Fruit fly (Drosophila melanogaster) whole organism, embryonic: ENCODE measurements around the gene bab2.

Source experiments
- ATbp ChIP-seq: fragments of 200-800 bp; sonication (Bioruptor generic); optimal IDR thresholded peaks from 2 replicates; lab custom pipeline; 2017; ENCODE audit warnings: missing biosample characterization, mild to moderate bottlenecking, missing genetic modification characterization, missing genetic modification reagents
- Antp ChIP-seq: fragments of 200-800 bp; sonication (Bioruptor generic); optimal IDR thresholded peaks from 3 replicates; lab custom pipeline; 2016; ENCODE audit warnings: missing biosample characterization, missing genetic modification characterization
- Atf-2 ChIP-seq: fragments of 200-800 bp; sonication (Bioruptor generic); optimal IDR thresholded peaks from 2 replicates; lab custom pipeline; 2016; ENCODE audit warnings: missing biosample characterization, missing genetic modification characterization
- Bdp1 ChIP-seq: fragments of 200-800 bp; sonication (Bioruptor generic); optimal IDR thresholded peaks from 3 replicates; lab custom pipeline; 2016; ENCODE audit warnings: missing biosample characterization, missing genetic modification characterization
- CG10274 ChIP-seq: fragments of 200-800 bp; sonication (Bioruptor generic); optimal IDR thresholded peaks from 3 replicates; lab custom pipeline; 2017; ENCODE audit warnings: missing biosample characterization, mild to moderate bottlenecking, missing genetic modification characterization
- CG10431 ChIP-seq: fragments of 200-800 bp; sonication (Bioruptor generic); optimal IDR thresholded peaks from 3 replicates; lab custom pipeline; 2018; ENCODE audit warnings: missing biosample characterization, mild to moderate bottlenecking, missing genetic modification characterization
- CG10543 ChIP-seq: fragments of 200-800 bp; sonication (Bioruptor generic); optimal IDR thresholded peaks from 3 replicates; lab custom pipeline; 2017; ENCODE audit warnings: missing biosample characterization, mild to moderate bottlenecking, missing genetic modification characterization, moderate library complexity
- CG11398 ChIP-seq: fragments of 200-800 bp; sonication (Bioruptor generic); optimal IDR thresholded peaks from 2 replicates; lab custom pipeline; 2016; ENCODE audit warnings: missing biosample characterization, missing genetic modification characterization
- CG12071 ChIP-seq: fragments of 200-800 bp; sonication (Bioruptor generic); optimal IDR thresholded peaks from 3 replicates; lab custom pipeline; 2018; ENCODE audit warnings: missing biosample characterization, mild to moderate bottlenecking, missing genetic modification characterization
- CG12219 ChIP-seq: fragments of 200-800 bp; sonication (Bioruptor generic); optimal IDR thresholded peaks from 3 replicates; lab custom pipeline; 2018; ENCODE audit warnings: missing biosample characterization, mild to moderate bottlenecking, missing genetic modification characterization
- CG12236 ChIP-seq: fragments of 200-800 bp; sonication (Bioruptor generic); optimal IDR thresholded peaks from 2 replicates; lab custom pipeline; 2016; ENCODE audit warnings: missing biosample characterization, missing genetic modification characterization
- CG1233 ChIP-seq: fragments of 200-800 bp; sonication (Bioruptor generic); optimal IDR thresholded peaks from 4 replicates; lab custom pipeline; 2018; ENCODE audit warnings: missing biosample characterization, mild to moderate bottlenecking, missing genetic modification characterization
- CG13424 ChIP-seq: fragments of 200-800 bp; sonication (Bioruptor generic); optimal IDR thresholded peaks from 2 replicates; lab custom pipeline; 2019; ENCODE audit warnings: missing biosample characterization, mild to moderate bottlenecking, missing genetic modification characterization, moderate library complexity
- CG16813 ChIP-seq: fragments of 200-800 bp; sonication (Bioruptor generic); IDR thresholded peaks from 3 replicates; pipeline ENCODE4 v1.3.6; 2022; ENCODE audit warnings: missing biosample characterization, missing genetic modification characterization; ENCODE audit not compliant: partially characterized antibody
- CG17568 ChIP-seq: fragments of 200-800 bp; sonication (Bioruptor generic); optimal IDR thresholded peaks from 2 replicates; lab custom pipeline; 2018; ENCODE audit warnings: missing biosample characterization, mild to moderate bottlenecking, missing genetic modification characterization, moderate library complexity
- CG17612 ChIP-seq: fragments of 200-800 bp; sonication (Bioruptor generic); IDR thresholded peaks from 2 replicates; pipeline ENCODE4 v1.3.6; 2022; ENCODE audit warnings: missing biosample characterization, missing genetic modification characterization
- CG1832 ChIP-seq: fragments of 200-800 bp; sonication (Bioruptor generic); optimal IDR thresholded peaks from 2 replicates; lab custom pipeline; 2017; ENCODE audit warnings: missing biosample characterization, mild to moderate bottlenecking, missing genetic modification characterization, inconsistent platforms
- CG31224 ChIP-seq: fragments of 200-800 bp; sonication (Bioruptor generic); IDR thresholded peaks from 2 replicates; pipeline ENCODE4 v1.3.6; 2022; ENCODE audit warnings: missing biosample characterization, missing genetic modification characterization
- CG34224 ChIP-seq: fragments of 200-800 bp; sonication (Bioruptor generic); IDR thresholded peaks from 3 replicates; pipeline ENCODE4 v1.3.6; 2022; ENCODE audit warnings: missing biosample characterization, missing genetic modification characterization; ENCODE audit not compliant: partially characterized antibody
- CG8944 ChIP-seq: fragments of 200-800 bp; sonication (Bioruptor generic); optimal IDR thresholded peaks from 3 replicates; lab custom pipeline; 2016; ENCODE audit warnings: missing biosample characterization, missing genetic modification characterization
- Camta ChIP-seq: fragments of 200-800 bp; sonication (Bioruptor generic); optimal IDR thresholded peaks from 2 replicates; lab custom pipeline; 2016; ENCODE audit warnings: missing biosample characterization, missing genetic modification characterization
- Dek ChIP-seq: fragments of 200-800 bp; sonication (Bioruptor generic); optimal IDR thresholded peaks from 3 replicates; lab custom pipeline; 2019; ENCODE audit warnings: missing biosample characterization, mild to moderate bottlenecking, missing genetic modification characterization, moderate library complexity
- Dp ChIP-seq: fragments of 200-800 bp; sonication (Bioruptor generic); optimal IDR thresholded peaks from 2 replicates; lab custom pipeline; 2018; ENCODE audit warnings: missing biosample characterization, mild to moderate bottlenecking, missing genetic modification characterization, moderate library complexity
- E2f1 ChIP-seq: fragments of 200-800 bp; sonication (Bioruptor generic); IDR thresholded peaks from 2 replicates; pipeline ENCODE4 v1.3.6; 2022; ENCODE audit warnings: missing biosample characterization, missing genetic modification characterization
- Elba2 ChIP-seq: fragments of 200-800 bp; sonication (Bioruptor generic); optimal IDR thresholded peaks from 3 replicates; lab custom pipeline; 2016; ENCODE audit warnings: missing biosample characterization, missing genetic modification characterization
- Gug ChIP-seq: fragments of 200-800 bp; sonication (Bioruptor generic); IDR thresholded peaks from 4 replicates; pipeline ENCODE4 v1.3.6; 2022; ENCODE audit warnings: missing biosample characterization, missing genetic modification characterization
- Lhr ChIP-seq: fragments of 200-800 bp; sonication (Bioruptor generic); optimal IDR thresholded peaks from 3 replicates; lab custom pipeline; 2017; ENCODE audit warnings: mild to moderate bottlenecking, missing biosample characterization, missing genetic modification reagents, missing genetic modification characterization
- Nf-YA ChIP-seq: fragments of 200-800 bp; sonication (Bioruptor generic); IDR thresholded peaks from 2 replicates; pipeline ENCODE4 v1.3.6; 2022; ENCODE audit warnings: missing biosample characterization, missing genetic modification characterization
- Ptx1 ChIP-seq: fragments of 200-800 bp; sonication (Bioruptor generic); IDR thresholded peaks from 2 replicates; pipeline ENCODE4 v1.3.6; 2022; ENCODE audit warnings: missing biosample characterization, missing genetic modification characterization
- Ravus ChIP-seq: fragments of 200-800 bp; sonication (Bioruptor generic); IDR thresholded peaks from 2 replicates; pipeline ENCODE4 v1.3.6; 2022; ENCODE audit warnings: missing biosample characterization, missing genetic modification characterization
- Rfx ChIP-seq: fragments of 200-800 bp; sonication (Bioruptor generic); IDR thresholded peaks from 2 replicates; pipeline ENCODE4 v1.3.6; 2022; ENCODE audit warnings: missing biosample characterization, missing genetic modification characterization
- Sry-β ChIP-seq: fragments of 200-800 bp; sonication (Bioruptor generic); optimal IDR thresholded peaks from 2 replicates; lab custom pipeline; 2018; ENCODE audit warnings: missing biosample characterization, mild to moderate bottlenecking, missing genetic modification characterization, moderate library complexity
- Ssrp ChIP-seq: fragments of 200-800 bp; sonication (Bioruptor generic); optimal IDR thresholded peaks from 2 replicates; lab custom pipeline; 2018; ENCODE audit warnings: missing biosample characterization, mild to moderate bottlenecking, missing genetic modification characterization, moderate library complexity
- TFAM ChIP-seq: fragments of 200-800 bp; sonication (Bioruptor generic); optimal IDR thresholded peaks from 2 replicates; lab custom pipeline; 2017; ENCODE audit warnings: missing biosample characterization, missing genetic modification characterization, inconsistent platforms
- croc ChIP-seq: fragments of 200-800 bp; sonication (Bioruptor generic); conservative IDR thresholded peaks from 3 replicates; pipeline ENCODE4 v1.3.6; 2022; ENCODE audit warnings: missing biosample characterization, missing genetic modification characterization
- dan ChIP-seq: fragments of 200-800 bp; sonication (Bioruptor generic); IDR thresholded peaks from 2 replicates; pipeline ENCODE4 v1.3.6; 2022; ENCODE audit warnings: missing biosample characterization, missing genetic modification characterization
- esg ChIP-seq: fragments of 200-800 bp; sonication (Bioruptor generic); conservative IDR thresholded peaks from 2 replicates; pipeline ENCODE4 v1.3.6; 2022; ENCODE audit warnings: missing biosample characterization, missing genetic modification characterization
- inv ChIP-seq: fragments of 200-800 bp; sonication (Bioruptor generic); IDR thresholded peaks from 2 replicates; pipeline ENCODE4 v1.3.6; 2022; ENCODE audit warnings: missing biosample characterization, missing genetic modification characterization; ENCODE audit not compliant: partially characterized antibody
- nmo ChIP-seq: fragments of 200-800 bp; sonication (Bioruptor generic); optimal IDR thresholded peaks from 2 replicates; lab custom pipeline; 2018; ENCODE audit warnings: missing biosample characterization, mild to moderate bottlenecking, missing genetic modification characterization, moderate library complexity
- pita ChIP-seq: fragments of 200-800 bp; sonication (Bioruptor generic); optimal IDR thresholded peaks from 2 replicates; lab custom pipeline; 2017; ENCODE audit warnings: missing biosample characterization, mild to moderate bottlenecking, missing genetic modification characterization
- prd ChIP-seq, 3 experiments: fragments of >200 bp in 2 of 3; fragments of 200-800 bp in 1 of 3; sonication (Bioruptor generic) in 1 of 3; optimal IDR thresholded peaks in 2 of 3; IDR thresholded peaks in 1 of 3; 2 replicates in 2 of 3; 3 replicates in 1 of 3; pipeline versions ENCODE4 v1.3.6 to Lab custom; 2017 to 2022; ENCODE audit warnings: missing biosample characterization in 1 of 3, missing genetic modification characterization in 1 of 3
- pros ChIP-seq: fragments of 200-800 bp; sonication (Bioruptor generic); optimal IDR thresholded peaks from 3 replicates; lab custom pipeline; 2019; ENCODE audit warnings: missing biosample characterization, mild to moderate bottlenecking, missing genetic modification characterization, moderate library complexity
- ranshi ChIP-seq: fragments of 200-800 bp; sonication (Bioruptor generic); IDR thresholded peaks from 2 replicates; pipeline ENCODE4 v1.3.6; 2022; ENCODE audit warnings: missing biosample characterization, missing genetic modification characterization
- sd ChIP-seq: fragments of 200-800 bp; sonication (Bioruptor generic); optimal IDR thresholded peaks from 3 replicates; lab custom pipeline; 2018; ENCODE audit warnings: missing biosample characterization, mild to moderate bottlenecking, missing genetic modification characterization, moderate library complexity
- toy ChIP-seq: fragments of 200-800 bp; sonication (Bioruptor generic); IDR thresholded peaks from 2 replicates; pipeline ENCODE4 v1.3.6; 2022; ENCODE audit warnings: missing biosample characterization, missing genetic modification characterization
- vnd ChIP-seq: fragments of 200-800 bp; sonication (Bioruptor generic); IDR thresholded peaks from 3 replicates; pipeline ENCODE4 v1.3.6; 2022; ENCODE audit warnings: missing biosample characterization, missing genetic modification characterization; ENCODE audit not compliant: partially characterized antibody
- wdn ChIP-seq: fragments of 200-800 bp; sonication (Bioruptor generic); IDR thresholded peaks from 2 replicates; pipeline ENCODE4 v1.3.6; 2022; ENCODE audit warnings: missing biosample characterization, missing genetic modification characterization
- wek ChIP-seq: fragments of 200-800 bp; sonication (Bioruptor generic); optimal IDR thresholded peaks from 3 replicates; lab custom pipeline; 2018; ENCODE audit warnings: missing biosample characterization, mild to moderate bottlenecking, missing genetic modification characterization, moderate library complexity

Gene bab2

DNA sequence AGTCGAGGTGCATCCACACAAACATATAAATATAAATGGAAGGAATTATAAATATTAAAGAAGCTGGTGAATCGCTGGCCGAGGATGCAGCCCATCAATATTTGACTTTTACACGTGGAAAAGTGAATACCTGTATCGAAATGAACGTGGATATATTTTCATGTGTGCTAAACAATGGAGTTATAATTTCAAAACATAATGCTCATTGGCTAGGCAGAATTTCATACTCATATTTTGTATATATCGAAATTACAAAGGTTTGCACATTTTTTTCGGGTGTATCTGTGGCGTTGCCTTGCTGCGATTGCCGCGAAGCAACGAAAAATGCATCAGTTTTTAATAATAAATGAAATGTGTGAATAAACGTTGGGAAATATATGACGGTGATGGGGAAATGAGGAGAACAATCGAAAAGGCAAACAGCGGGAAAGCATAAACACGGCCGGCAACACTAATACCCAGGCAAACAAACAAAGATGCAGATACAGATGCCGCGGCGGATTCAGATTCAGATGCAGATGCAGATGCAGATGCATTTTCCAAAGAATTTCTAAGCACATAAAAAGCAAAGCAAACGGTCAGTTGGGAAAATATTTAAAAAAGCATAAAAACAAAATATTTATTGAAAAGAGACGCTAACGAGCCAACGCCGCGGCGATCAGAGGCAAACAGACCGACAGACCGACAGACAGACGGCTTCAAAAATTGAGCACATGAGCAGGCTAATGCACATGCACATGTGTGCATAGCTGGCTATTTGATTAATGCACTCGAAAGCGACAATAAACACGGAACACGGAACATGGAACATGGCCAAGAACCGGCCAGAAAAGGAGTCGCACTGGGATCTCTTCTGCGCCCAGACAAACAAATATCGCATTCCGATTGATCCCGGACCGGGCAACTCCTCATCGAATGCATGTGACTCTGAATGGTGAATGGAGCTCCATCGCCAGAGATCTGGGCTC is 79.8 kb downstream of the bab2 start (continued):
- TF ChIP-seq CG34224 (no peak), dan (GFP tag; lab: Robert Waterston, UW) (peak; percentile 46; the same call in 1 of the 2 replicates), CG16813 (no peak), sd (no peak), croc (GFP tag; lab: Robert Waterston, UW) (peak; percentile 72; the same call in 2 of the 3 replicates), wdn (no peak), CG1832 (GFP tag; lab: Kevin White, UChicago) (no peak), Rfx (GFP tag; lab: Robert Waterston, UW) (no peak), CG17612 (no peak), Camta (GFP tag; lab: Kevin White, UChicago) (peak; percentile 52), esg (no peak), Sry-β (GFP tag; lab: Kevin White, UChicago) (peak; percentile 36), Ptx1 (peak; percentile 37), CG17568 (GFP tag; lab: Kevin White, UChicago) (no peak), vnd (GFP tag; lab: Robert Waterston, UW) (no peak), Atf-2 (GFP tag; lab: Kevin White, UChicago) (peak; percentile 21), CG10274 (GFP tag; lab: Kevin White, UChicago) (no peak), Lhr (GFP tag; lab: Kevin White, UChicago) (no peak), wek (GFP tag; lab: Kevin White, UChicago) (no peak), Ssrp (tag; lab: Kevin White, UChicago) (peak; percentile 69), nmo (GFP tag; lab: Kevin White, UChicago) (peak; percentile 71), CG10431 (peak; percentile 8), pros (no peak), Antp (GFP tag; lab: Kevin White, UChicago) (no peak), Ravus (GFP tag; lab: Robert Waterston, UW) (no peak), CG12219 (GFP tag; lab: Kevin White, UChicago) (no peak), Elba2 (GFP tag; lab: Kevin White, UChicago) (no peak), CG8944 (GFP tag; lab: Kevin White, UChicago) (no peak), Nf-YA (GFP tag; lab: Robert Waterston, UW) (no peak), CG13424 (tag; lab: Kevin White, UChicago) (peak; percentile 33), inv (GFP tag; lab: Robert Waterston, UW) (no peak), CG1233 (GFP tag; lab: Kevin White, UChicago) (peak; percentile 49), toy (no peak), prd (optimal IDR thresholded peaks at IDR 0.05; lab: Kevin White, UChicago) (no peak), prd (GFP tag; IDR thresholded peaks at IDR 0.05; lab: Robert Waterston, UW) (peak; percentile 68; the same call in 2 of the 3 replicates), CG31224 (GFP tag; lab: Robert Waterston, UW) (no peak), TFAM (GFP tag; lab: Kevin White, UChicago) (no peak), Bdp1 (no peak), CG12236 (GFP tag; lab: Kevin White, UChicago) (no peak), CG11398 (GFP tag; lab: Kevin White, UChicago) (no peak), E2f1 (GFP tag; lab: Robert Waterston, UW) (no peak; the same call in 1 of the 2 replicates), Dek (tag; lab: Kevin White, UChicago) (no peak), CG10543 (no peak), CG12071 (GFP tag; lab: Kevin White, UChicago) (no peak), ATbp (GFP tag; lab: Kevin White, UChicago) (peak; percentile 24), Gug (GFP tag; lab: Robert Waterston, UW) (peak; percentile 17; the same call in 2 of the 4 replicates), Dp (GFP tag; lab: Kevin White, UChicago) (no peak), ranshi (GFP tag; lab: Robert Waterston, UW) (peak; percentile 69), pita (GFP tag; lab: Kevin White, UChicago) (no peak)
